Worm (Caenorhabditis elegans): ENCODE measurements around the gene C55B6.4.
A peak's percentile ranks its signal among the peaks of the same experiment; 100 is the strongest.

The C55B6.4 gene

ce11 chrX:7187602-7188001 lies at the start of gene C55B6.4:
Gene C55B6.4, minus strand, starts transcription at chrX:7187702.
- TF ChIP-seq ceh-16 (tag; optimal IDR thresholded peaks at IDR 0.05) (no peak), zag-1 (tag; optimal IDR thresholded peaks at IDR 0.05) (no peak), snpc-4 (tag; optimal IDR thresholded peaks at IDR 0.05) (no peak), nhr-77 (tag; optimal IDR thresholded peaks at IDR 0.05) (no peak), nfya-1 (tag; optimal IDR thresholded peaks at IDR 0.05; ENCODE audit: insufficient read depth) (no peak), ztf-4 (tag; optimal IDR thresholded peaks at IDR 0.05) (no peak), tbx-2 (tag; optimal IDR thresholded peaks at IDR 0.05) (no peak), egl-5 (tag; optimal IDR thresholded peaks at IDR 0.05) (no peak), lin-15B (tag; optimal IDR thresholded peaks at IDR 0.05) (no peak), nhr-28 (tag; optimal IDR thresholded peaks at IDR 0.05) (no peak), nhr-25 (tag; optimal IDR thresholded peaks at IDR 0.05) (no peak), mml-1 (tag; optimal IDR thresholded peaks at IDR 0.05) (no peak), elt-1 (tag; optimal IDR thresholded peaks at IDR 0.05) (no peak), eor-1 (tag; optimal IDR thresholded peaks at IDR 0.05) (no peak)

ce11 chrX:7236717-7237116 lies 49.2 kb upstream of the C55B6.4 start:
- TF ChIP-seq skn-1 (tag; optimal IDR thresholded peaks at IDR 0.05) = no peak
- TF ChIP-seq lsy-12 (tag; optimal IDR thresholded peaks at IDR 0.05) = no peak
- no peak for TF ChIP-seq fkh-2 (tag; optimal IDR thresholded peaks at IDR 0.05)
- peak; percentile 59 for TF ChIP-seq lin-39 (tag; optimal IDR thresholded peaks at IDR 0.05)
- peak; percentile 27 for TF ChIP-seq egl-5 (tag; optimal IDR thresholded peaks at IDR 0.05)
- no peak for TF ChIP-seq lin-15B (tag; optimal IDR thresholded peaks at IDR 0.05)
- TF ChIP-seq nhr-23 (tag; optimal IDR thresholded peaks at IDR 0.05) = no peak
- no peak for TF ChIP-seq zag-1 (tag; optimal IDR thresholded peaks at IDR 0.05)
- TF ChIP-seq nhr-11 (tag; optimal IDR thresholded peaks at IDR 0.05) = peak; percentile 29
- TF ChIP-seq pqm-1 (tag; optimal IDR thresholded peaks at IDR 0.05) = no peak
- peak; percentile 27 for TF ChIP-seq nfya-1 (tag; optimal IDR thresholded peaks at IDR 0.05; ENCODE audit: insufficient read depth)

ce11 chrX:7234723-7235203 lies 47.3 kb upstream of the C55B6.4 start:
- no peak for TF ChIP-seq nhr-12 (tag; optimal IDR thresholded peaks at IDR 0.05)
- TF ChIP-seq nhr-25 (tag; optimal IDR thresholded peaks at IDR 0.05) = no peak
- TF ChIP-seq hmg-11 (tag; optimal IDR thresholded peaks at IDR 0.05) = peak; percentile 55
- peak; percentile 44 for TF ChIP-seq fkh-2 (tag; optimal IDR thresholded peaks at IDR 0.05)
- peak; percentile 92 for TF ChIP-seq fkh-10 (GFP tag; optimal IDR thresholded peaks at IDR 0.05)
- TF ChIP-seq eor-1 (tag; optimal IDR thresholded peaks at IDR 0.05) = no peak
- TF ChIP-seq elt-1 (tag; optimal IDR thresholded peaks at IDR 0.05) = no peak
- TF ChIP-seq R02D3.7 (tag; optimal IDR thresholded peaks at IDR 0.05) = no peak
- peak; percentile 58 for TF ChIP-seq lin-39 (tag; optimal IDR thresholded peaks at IDR 0.05)
- TF ChIP-seq ztf-11 (tag; optimal IDR thresholded peaks at IDR 0.05) = no peak
- TF ChIP-seq nhr-28 (tag; optimal IDR thresholded peaks at IDR 0.05) = no peak
- TF ChIP-seq mml-1 (tag; optimal IDR thresholded peaks at IDR 0.05) = no peak
- TF ChIP-seq fos-1 (tag; optimal IDR thresholded peaks at IDR 0.05) = no peak
- no peak for TF ChIP-seq nhr-76 (tag; optimal IDR thresholded peaks at IDR 0.05)
- TF ChIP-seq pha-4 (tag; optimal IDR thresholded peaks at IDR 0.05) = peak; percentile 38
- peak; percentile 17 for TF ChIP-seq zag-1 (tag; optimal IDR thresholded peaks at IDR 0.05)
- no peak for TF ChIP-seq ceh-28 (tag; optimal IDR thresholded peaks at IDR 0.05)
- peak; percentile 57 for TF ChIP-seq unc-39 (tag; optimal IDR thresholded peaks at IDR 0.05)
- peak; percentile 41 for TF ChIP-seq ama-1 (optimal IDR thresholded peaks at IDR 0.05)
- no peak for TF ChIP-seq aly-2 (tag; optimal IDR thresholded peaks at IDR 0.05)
- TF ChIP-seq nhr-67 (tag; optimal IDR thresholded peaks at IDR 0.05) = no peak
- TF ChIP-seq mdl-1 (tag; optimal IDR thresholded peaks at IDR 0.05) = no peak
- TF ChIP-seq ZK546.5 (tag; optimal IDR thresholded peaks at IDR 0.05) = no peak
- TF ChIP-seq nhr-43 (tag; optimal IDR thresholded peaks at IDR 0.05; ENCODE audit: poor library complexity, severe bottlenecking) = no peak
- TF ChIP-seq tbx-2 (tag; optimal IDR thresholded peaks at IDR 0.05) = peak; percentile 33
- TF ChIP-seq nhr-11 (tag; optimal IDR thresholded peaks at IDR 0.05) = no peak
- peak; percentile 78 for TF ChIP-seq nfya-1 (tag; optimal IDR thresholded peaks at IDR 0.05; ENCODE audit: insufficient read depth)
- no peak for TF ChIP-seq nhr-77 (tag; optimal IDR thresholded peaks at IDR 0.05)
- no peak for TF ChIP-seq snpc-4 (tag; optimal IDR thresholded peaks at IDR 0.05)
- no peak for TF ChIP-seq nhr-237 (tag; optimal IDR thresholded peaks at IDR 0.05)
- TF ChIP-seq pqm-1 (tag; optimal IDR thresholded peaks at IDR 0.05) = no peak
- TF ChIP-seq ceh-9 (tag; optimal IDR thresholded peaks at IDR 0.05) = no peak
- no peak for TF ChIP-seq daf-12 (tag; optimal IDR thresholded peaks at IDR 0.05)
- no peak for TF ChIP-seq unc-62 (GFP tag; optimal IDR thresholded peaks at IDR 0.05)
- TF ChIP-seq egl-5 (tag; optimal IDR thresholded peaks at IDR 0.05) = peak; percentile 41
- TF ChIP-seq ceh-82 (tag; optimal IDR thresholded peaks at IDR 0.05) = no peak
- TF ChIP-seq ceh-16 (tag; optimal IDR thresholded peaks at IDR 0.05) = no peak
- TF ChIP-seq elt-3 (tag; optimal IDR thresholded peaks at IDR 0.05) = no peak
- TF ChIP-seq jun-1 (tag; optimal IDR thresholded peaks at IDR 0.05) = no peak
- TF ChIP-seq lin-15B (tag; optimal IDR thresholded peaks at IDR 0.05) = no peak
- no peak for TF ChIP-seq sea-2 (GFP tag; optimal IDR thresholded peaks at IDR 0.05)
- no peak for TF ChIP-seq ztf-4 (tag; optimal IDR thresholded peaks at IDR 0.05)
- TF ChIP-seq nhr-23 (tag; optimal IDR thresholded peaks at IDR 0.05) = no peak
- TF ChIP-seq elt-2 (tag; optimal IDR thresholded peaks at IDR 0.05) = peak; percentile 38
- no peak for TF ChIP-seq egl-27 (tag; optimal IDR thresholded peaks at IDR 0.05)
- peak; percentile 53 for TF ChIP-seq lsy-12 (tag; optimal IDR thresholded peaks at IDR 0.05)
- TF ChIP-seq skn-1 (tag; optimal IDR thresholded peaks at IDR 0.05) = no peak
